Worm (Caenorhabditis elegans) whole organism, young adult: Measurements from ENCODE around the gene C14C10.2.

Experiments used
- C17E4.6 ChIP-seq: fragments of 200-800 bp; sonication (Bioruptor generic); IDR thresholded peaks from 2 replicates; pipeline ENCODE4 v1.3.6; 2022; ENCODE audit warnings: missing genetic modification reagents, missing genetic modification characterization, missing compliant biosample characterization
- D2030.7 ChIP-seq: fragments of 200-800 bp; sonication (Bioruptor generic); IDR thresholded peaks from 2 replicates; pipeline ENCODE4 v1.3.6; 2022; ENCODE audit warnings: missing genetic modification reagents, missing genetic modification characterization, missing compliant biosample characterization
- F23B12.7 ChIP-seq: sonication (generic microtip); optimal IDR thresholded peaks from 2 replicates; lab custom pipeline; 2017; ENCODE audit warnings: missing genetic modification characterization, mild to moderate bottlenecking, missing compliant biosample characterization, antibody characterized with exemption, moderate library complexity; ENCODE audit not compliant: insufficient read depth
- F49E8.2 ChIP-seq: sonication (generic microtip); optimal IDR thresholded peaks from 3 replicates; lab custom pipeline; 2017; ENCODE audit warnings: missing genetic modification characterization, mild to moderate bottlenecking, missing compliant biosample characterization, antibody characterized with exemption, moderate library complexity; ENCODE audit not compliant: insufficient read depth
- ama-1 ChIP-seq, 3 experiments: fragments of 150-350 bp in 1 of 3; sonication (generic microtip) in 2 of 3; optimal IDR thresholded peaks; 2 replicates each; lab custom pipeline; 2014 to 2018; ENCODE audit warnings: missing biosample characterization in 2 of 3, missing genetic modification characterization in 2 of 3, missing genetic modification reagents in 2 of 3
- athp-1 ChIP-seq: sonication (generic microtip); optimal IDR thresholded peaks from 2 replicates; lab custom pipeline; 2017; ENCODE audit warnings: mild to moderate bottlenecking, missing genetic modification characterization, missing compliant biosample characterization
- ceh-100 ChIP-seq: fragments of 200-800 bp; sonication (Bioruptor generic); IDR thresholded peaks from 2 replicates; pipeline ENCODE4 v1.3.6; 2022; ENCODE audit warnings: missing genetic modification reagents, missing genetic modification characterization, missing compliant biosample characterization
- chd-7 ChIP-seq: sonication (generic microtip); optimal IDR thresholded peaks from 2 replicates; lab custom pipeline; 2016; ENCODE audit warnings: mild to moderate bottlenecking, missing genetic modification characterization, moderate library complexity, missing compliant biosample characterization
- fkh-3 ChIP-seq: sonication (generic microtip); optimal IDR thresholded peaks from 2 replicates; lab custom pipeline; 2016; ENCODE audit warnings: mild to moderate bottlenecking, missing genetic modification characterization, missing compliant biosample characterization
- lsy-27 ChIP-seq: sonication (generic microtip); optimal IDR thresholded peaks from 2 replicates; lab custom pipeline; 2017; ENCODE audit warnings: missing genetic modification characterization, mild to moderate bottlenecking, missing compliant biosample characterization, antibody characterized with exemption, missing genotype, borderline replicate concordance; ENCODE audit not compliant: insufficient read depth
- madf-10 ChIP-seq: sonication (generic microtip); optimal IDR thresholded peaks from 2 replicates; lab custom pipeline; 2016; ENCODE audit warnings: mild to moderate bottlenecking, missing genetic modification characterization, missing compliant biosample characterization
- nfyb-1 ChIP-seq: fragments of 200-800 bp; sonication (Bioruptor generic); IDR thresholded peaks from 2 replicates; pipeline ENCODE4 v1.3.6; 2022; ENCODE audit warnings: missing genetic modification reagents, missing genetic modification characterization, missing compliant biosample characterization
- rcor-1 ChIP-seq: fragments of 200-800 bp; sonication (Bioruptor generic); IDR thresholded peaks from 2 replicates; pipeline ENCODE4 v1.3.6; 2022; ENCODE audit warnings: missing genetic modification reagents, missing genetic modification characterization, missing compliant biosample characterization
- repo-1 ChIP-seq: sonication (generic microtip); optimal IDR thresholded peaks from 2 replicates; lab custom pipeline; 2017; ENCODE audit warnings: mild to moderate bottlenecking, missing genetic modification characterization, missing compliant biosample characterization
- somi-1 ChIP-seq: fragments of 200-800 bp; sonication (Bioruptor generic); optimal IDR thresholded peaks from 2 replicates; lab custom pipeline; 2018; ENCODE audit warnings: mild to moderate bottlenecking, missing genetic modification characterization, missing compliant biosample characterization
- sptf-2 ChIP-seq: fragments of 200-800 bp; sonication (Bioruptor generic); optimal IDR thresholded peaks from 2 replicates; lab custom pipeline; 2018; ENCODE audit warnings: mild to moderate bottlenecking, missing genetic modification characterization, missing compliant biosample characterization
- ztf-25 ChIP-seq: fragments of 200-800 bp; sonication (Bioruptor generic); IDR thresholded peaks from 2 replicates; pipeline ENCODE4 v1.3.6; 2022; ENCODE audit warnings: missing genetic modification reagents, missing genetic modification characterization, missing compliant biosample characterization
- ztf-26 ChIP-seq: sonication (generic microtip); optimal IDR thresholded peaks from 2 replicates; lab custom pipeline; 2017; ENCODE audit warnings: missing genetic modification characterization, missing compliant biosample characterization

The C14C10.2 gene

DNA sequence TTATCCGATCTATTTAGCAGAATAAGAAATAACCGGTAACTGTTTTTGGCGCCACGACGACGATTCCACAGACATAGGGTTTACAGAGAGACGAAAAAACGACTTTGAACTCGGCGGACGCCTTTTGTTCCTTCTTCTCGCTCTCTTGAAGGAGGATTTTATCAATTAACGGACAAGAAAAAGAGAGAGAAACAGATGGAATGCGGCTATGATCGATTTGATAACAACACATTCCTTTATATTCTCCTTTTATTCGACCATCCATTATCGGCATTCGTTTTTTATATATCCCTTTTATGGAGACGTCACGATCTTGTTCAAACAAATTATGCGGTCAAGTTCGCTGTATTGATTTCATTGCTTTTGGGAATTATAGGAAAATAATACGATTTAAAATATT lies 43.4 kb downstream of the C14C10.2 start:
- TF ChIP-seq rcor-1, result peak; percentile 10; the same call in 1 of the 2 replicates
- no peak for TF ChIP-seq F23B12.7 (tag; lab: Kevin White, UChicago)
- TF ChIP-seq ama-1 (optimal IDR thresholded peaks at IDR 0.05; lab: Kevin White, UChicago), result peak; percentile 73
- no peak for TF ChIP-seq ama-1 (GFP tag; optimal IDR thresholded peaks at IDR 0.05; lab: Kevin White, UChicago)
- no peak for TF ChIP-seq sptf-2 (GFP tag; lab: Kevin White, UChicago)
- TF ChIP-seq ztf-26, result peak; percentile 18
- TF ChIP-seq nfyb-1 (GFP tag; lab: Robert Waterston, UW), result peak; percentile 59; the same call in 1 of the 2 replicates
- TF ChIP-seq athp-1 (tag; lab: Kevin White, UChicago), result no peak

DNA sequence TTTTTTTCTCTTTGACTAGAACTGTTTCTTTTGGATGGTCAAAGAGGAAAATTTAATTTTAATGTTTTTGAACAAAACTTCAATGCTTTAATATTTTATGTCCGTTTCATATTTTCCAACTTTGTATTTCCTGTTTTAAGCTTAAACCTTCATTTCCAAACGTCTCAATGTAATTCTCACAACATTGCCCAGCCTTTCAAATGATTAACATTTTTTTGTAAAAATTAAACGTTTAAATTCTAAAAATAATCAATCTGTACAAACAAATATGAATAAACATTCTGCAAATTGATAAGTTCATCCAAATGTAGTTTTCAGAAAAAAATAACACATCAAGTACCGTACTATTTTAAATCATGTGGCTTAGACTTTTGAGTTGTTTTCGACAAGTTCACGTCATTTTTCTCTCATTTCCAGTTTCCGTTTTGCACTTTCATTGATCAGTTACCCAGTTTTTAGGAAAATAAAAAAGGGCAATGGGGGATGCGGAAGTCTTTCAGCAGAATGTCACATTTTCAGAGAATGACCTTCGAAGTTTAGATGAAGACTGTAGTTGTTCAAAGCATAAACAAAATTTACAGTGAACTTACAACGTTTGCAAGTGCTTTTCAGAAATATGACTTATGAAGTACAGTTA lies 49.5 kb downstream of the C14C10.2 start:
- TF ChIP-seq C17E4.6 (GFP tag; lab: Robert Waterston, UW) (no peak), fkh-3 (no peak), lsy-27 (tag; lab: Kevin White, UChicago) (no peak), ztf-25 (GFP tag; lab: Robert Waterston, UW) (no peak), F49E8.2 (tag; lab: Kevin White, UChicago) (no peak), chd-7 (no peak), ceh-100 (GFP tag; lab: Robert Waterston, UW) (no peak), repo-1 (tag; lab: Kevin White, UChicago) (no peak)

DNA sequence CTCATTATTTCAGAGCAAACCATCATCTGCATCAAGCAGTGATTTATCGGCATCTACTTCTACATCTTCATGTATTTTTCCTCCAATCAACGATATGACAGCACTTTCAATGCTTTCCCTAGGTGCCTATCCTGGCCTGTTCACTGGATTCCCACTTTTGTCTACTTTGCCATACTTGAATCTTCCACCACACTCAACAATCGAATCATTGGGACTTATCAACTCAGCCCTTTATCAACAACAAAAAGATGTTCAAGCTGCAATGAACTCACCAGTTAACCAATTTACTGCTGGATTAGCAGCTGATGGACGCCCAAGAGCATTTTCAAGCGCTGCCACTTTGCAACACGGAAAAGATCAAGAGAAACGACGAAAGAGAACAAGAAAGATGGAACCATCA lies 51.1 kb downstream of the C14C10.2 start:
- TF ChIP-seq somi-1 (GFP tag; lab: Kevin White, UChicago) (no peak), madf-10 (tag; lab: Kevin White, UChicago) (no peak), sptf-2 (GFP tag; lab: Kevin White, UChicago) (no peak), D2030.7 (GFP tag; lab: Robert Waterston, UW) (no peak)
